Worm (Caenorhabditis elegans) whole organism, mixed stage, embryonic: Measurements from ENCODE around the gene hex-5.

Source experiments
- elt-3 ChIP-seq: fragments of 150-350 bp; optimal IDR thresholded peaks from 2 replicates; lab custom pipeline; 2014; ENCODE audit warnings: missing biosample characterization, missing genetic modification characterization
- lin-13 ChIP-seq: fragments of 150-350 bp; optimal IDR thresholded peaks from 2 replicates; lab custom pipeline; 2014; ENCODE audit warnings: missing biosample characterization, missing genetic modification characterization
- unc-39 ChIP-seq: fragments of 150-350 bp; optimal IDR thresholded peaks from 2 replicates; lab custom pipeline; 2014; ENCODE audit warnings: missing biosample characterization, missing genetic modification characterization
- unc-62 ChIP-seq: fragments of 150-350 bp; optimal IDR thresholded peaks from 2 replicates; lab custom pipeline; 2014; ENCODE audit warnings: missing biosample characterization, missing genetic modification reagents, missing genetic modification characterization

DNA sequence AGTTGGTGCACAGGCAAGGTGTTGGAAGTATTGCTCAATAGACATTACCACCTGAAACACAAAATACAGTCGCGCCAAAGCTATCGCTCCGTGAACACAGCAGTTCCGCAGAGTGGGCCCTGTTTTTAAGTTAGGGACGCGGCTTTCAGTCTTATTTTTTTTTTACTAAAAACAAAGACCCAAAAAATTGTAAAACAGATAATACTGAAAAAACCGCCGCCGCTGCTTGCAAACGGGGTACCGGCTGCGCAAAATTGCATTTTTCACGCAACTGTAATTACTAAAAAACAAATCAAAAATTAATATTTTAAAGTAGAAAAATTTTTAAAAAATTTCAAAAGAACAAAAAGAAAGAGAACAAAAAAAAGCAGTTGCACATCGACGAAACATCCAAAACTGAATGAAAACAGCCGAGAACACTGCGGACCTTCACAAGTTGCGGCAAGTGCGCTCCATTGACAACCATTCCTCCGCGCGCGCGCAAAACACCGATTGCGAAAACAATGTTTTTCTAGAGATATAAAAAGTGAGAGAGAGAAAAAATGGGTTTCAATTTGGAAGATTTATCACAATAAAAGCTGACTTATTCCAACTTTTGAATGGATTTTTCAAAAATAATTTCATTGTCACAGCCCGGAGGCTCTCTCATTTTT lies 32.1 kb downstream of the hex-5 start, which contains the start of gene F31F6.3:
- TF ChIP-seq unc-62 (GFP tag; lab: Kevin White, UChicago): no peak
- TF ChIP-seq lin-13 (tag; lab: Kevin White, UChicago): no peak
- no peak for TF ChIP-seq unc-39 (tag; lab: Kevin White, UChicago)
- TF ChIP-seq elt-3: no peak
